Worm (Caenorhabditis elegans) whole organism, mixed stage, embryonic: Measurements from ENCODE around the gene C29H12.2.

Experiments used
- M03D4.4 ChIP-seq: sonication (generic microtip); optimal IDR thresholded peaks from 2 replicates; lab custom pipeline; 2017; ENCODE audit warnings: mild to moderate bottlenecking, missing genetic modification characterization, missing compliant biosample characterization
- lin-32 ChIP-seq: fragments of 200-800 bp; sonication (Bioruptor generic); optimal IDR thresholded peaks from 2 replicates; lab custom pipeline; 2018; ENCODE audit warnings: mild to moderate bottlenecking, missing genetic modification characterization, missing compliant biosample characterization
- lsy-2 ChIP-seq: fragments of 150-350 bp; optimal IDR thresholded peaks from 2 replicates; lab custom pipeline; 2014; ENCODE audit warnings: missing biosample characterization, missing genetic modification characterization
- nhr-237 ChIP-seq: fragments of 150-350 bp; optimal IDR thresholded peaks from 2 replicates; lab custom pipeline; 2014; ENCODE audit warnings: missing biosample characterization, missing genetic modification characterization

DNA sequence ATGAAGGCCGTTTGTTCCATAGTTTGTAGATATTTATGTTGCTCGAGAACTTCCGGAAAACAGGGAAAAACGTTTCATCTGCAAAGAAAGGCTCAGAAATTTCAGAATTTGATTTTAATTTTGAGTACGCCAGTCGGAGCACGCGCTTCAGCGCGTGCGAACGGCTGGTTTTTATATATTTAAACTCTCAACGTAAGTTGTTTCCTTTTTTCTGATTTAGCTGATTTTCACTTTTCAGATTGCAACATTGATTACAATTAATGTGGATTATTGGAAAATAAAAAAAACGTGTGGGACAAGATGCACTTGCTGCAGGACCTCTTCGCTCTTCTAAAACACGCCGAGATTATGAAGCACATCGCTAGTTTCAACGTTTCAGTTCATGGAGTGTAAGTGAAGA is 41.0 kb upstream of the C29H12.2 start, which contains the start of gene F21H12.3:
- TF ChIP-seq lsy-2 (tag; lab: Kevin White, UChicago) (no peak), lin-32 (GFP tag; lab: Kevin White, UChicago) (no peak), M03D4.4 (tag; lab: Kevin White, UChicago) (no peak), nhr-237 (tag; lab: Kevin White, UChicago) (no peak)
